Worm (Caenorhabditis elegans): ENCODE results near the gene sri-18.

Gene sri-18

DNA sequence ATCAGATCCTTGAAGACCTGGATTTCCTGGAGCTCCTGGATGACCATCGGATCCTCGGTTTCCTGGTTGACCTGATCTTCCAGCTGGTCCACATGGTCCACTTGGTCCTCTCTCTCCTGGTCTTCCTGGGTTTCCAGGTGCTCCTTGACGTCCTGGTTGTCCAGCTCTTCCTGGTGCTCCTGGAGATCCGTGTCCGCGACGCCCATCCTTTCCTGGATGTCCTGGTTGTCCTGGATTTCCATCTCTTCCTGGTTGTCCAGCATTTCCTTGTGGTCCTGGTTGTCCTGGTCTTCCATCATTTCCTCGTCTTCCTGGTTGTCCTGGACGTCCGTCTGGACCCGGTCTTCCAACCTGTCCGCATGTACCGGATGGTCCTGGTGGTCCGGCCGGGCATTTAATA is 31.5 kb upstream of the sri-18 start:
- TF ChIP-seq nhr-129 (tag; optimal IDR thresholded peaks at IDR 0.05) (no peak), ztf-11 (tag; optimal IDR thresholded peaks at IDR 0.05) (no peak), aly-2 (tag; optimal IDR thresholded peaks at IDR 0.05) (no peak), unc-62 (GFP tag; optimal IDR thresholded peaks at IDR 0.05) (no peak), ama-1 (optimal IDR thresholded peaks at IDR 0.05) (no peak), nhr-10 (tag; optimal IDR thresholded peaks at IDR 0.05) (no peak), nhr-6 (tag; optimal IDR thresholded peaks at IDR 0.05) (no peak), elt-3 (tag; optimal IDR thresholded peaks at IDR 0.05) (no peak), gmeb-1 (tag; optimal IDR thresholded peaks at IDR 0.05) (no peak), C34F6.9 (tag; optimal IDR thresholded peaks at IDR 0.05) (no peak), nhr-11 (tag; optimal IDR thresholded peaks at IDR 0.05) (no peak), lin-13 (GFP tag; optimal IDR thresholded peaks at IDR 0.05) (no peak), R02D3.7 (tag; optimal IDR thresholded peaks at IDR 0.05) (no peak), alr-1 (tag; optimal IDR thresholded peaks at IDR 0.05) (no peak), fos-1 (tag; optimal IDR thresholded peaks at IDR 0.05) (no peak)

DNA sequence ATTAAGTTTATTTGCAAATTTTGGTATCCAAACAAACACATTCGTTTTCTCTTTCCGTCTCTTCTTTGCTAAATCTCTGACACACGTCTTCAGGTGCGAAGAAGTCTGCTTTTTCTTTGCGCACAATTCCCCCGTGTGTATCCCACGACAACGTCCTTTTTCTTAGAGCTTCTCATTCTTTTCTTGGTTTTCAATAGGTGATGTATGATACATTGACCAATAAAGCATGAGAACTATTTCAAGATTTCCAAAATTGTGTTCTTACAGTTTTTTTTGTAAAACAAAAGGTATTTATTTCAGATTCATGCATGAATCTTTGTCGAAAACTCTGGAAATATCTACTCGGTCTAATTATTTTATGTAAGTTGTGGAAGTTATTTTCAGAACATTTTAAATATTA is 29.4 kb upstream of the sri-18 start, which contains the start of gene B0024.15:
Gene B0024.15 (plus strand): TSS at position 301 of the 400 bp plus-strand sequence.
- TF ChIP-seq ztf-4 (tag; optimal IDR thresholded peaks at IDR 0.05) (no peak), nhr-23 (tag; optimal IDR thresholded peaks at IDR 0.05) (no peak), nhr-11 (tag; optimal IDR thresholded peaks at IDR 0.05) (no peak), dmd-4 (tag; optimal IDR thresholded peaks at IDR 0.05) (no peak), lin-39 (tag; optimal IDR thresholded peaks at IDR 0.05) (no peak), ama-1 (optimal IDR thresholded peaks at IDR 0.05) (no peak), nhr-237 (tag; optimal IDR thresholded peaks at IDR 0.05) (no peak), nhr-10 (tag; optimal IDR thresholded peaks at IDR 0.05) (no peak), sem-4 (tag; optimal IDR thresholded peaks at IDR 0.05) (no peak), F13H6.1 (tag; optimal IDR thresholded peaks at IDR 0.05) (no peak), ztf-1 (GFP tag; conservative IDR thresholded peaks at IDR 0.05) (no peak), egl-27 (tag; optimal IDR thresholded peaks at IDR 0.05) (no peak), nhr-25 (tag; optimal IDR thresholded peaks at IDR 0.05) (no peak), ZK546.5 (tag; optimal IDR thresholded peaks at IDR 0.05) (no peak)

DNA sequence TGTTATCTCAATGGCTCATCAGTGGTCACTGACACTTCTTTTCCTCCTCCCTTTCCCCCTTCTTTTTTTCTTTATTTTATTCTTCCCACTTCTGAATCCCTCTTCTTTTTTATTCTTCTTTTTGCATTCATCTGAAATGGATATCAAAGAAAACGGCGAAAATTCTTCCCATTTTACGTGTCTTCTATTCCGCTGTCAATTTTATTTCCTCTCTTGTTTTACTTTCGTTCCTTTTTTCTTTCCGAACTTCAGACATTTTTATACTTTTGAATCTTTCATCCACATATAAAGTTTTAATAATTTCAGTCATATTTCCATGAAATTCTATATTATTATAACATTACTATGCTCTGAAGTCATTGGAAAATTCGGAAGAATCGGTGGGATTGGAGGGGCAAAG is 26.9 kb upstream of the sri-18 start, which contains the start of gene B0024.3:
Gene B0024.3 (plus strand): TSS at position 301 of the 400 bp plus-strand sequence.
- TF ChIP-seq fos-1 (tag; optimal IDR thresholded peaks at IDR 0.05) (no peak), nhr-21 (tag; optimal IDR thresholded peaks at IDR 0.05) (no peak), dmd-4 (tag; optimal IDR thresholded peaks at IDR 0.05) (no peak), ztf-1 (GFP tag; conservative IDR thresholded peaks at IDR 0.05) (no peak), mbf-1 (tag; optimal IDR thresholded peaks at IDR 0.05) (no peak), unc-62 (GFP tag; optimal IDR thresholded peaks at IDR 0.05) (no peak), nhr-11 (tag; optimal IDR thresholded peaks at IDR 0.05) (no peak), egl-27 (tag; optimal IDR thresholded peaks at IDR 0.05) (no peak), snpc-4 (tag; optimal IDR thresholded peaks at IDR 0.05) (no peak), Y55F3AM.14 (GFP tag; optimal IDR thresholded peaks at IDR 0.05) (no peak), sem-4 (tag; optimal IDR thresholded peaks at IDR 0.05) (no peak), ceh-16 (tag; optimal IDR thresholded peaks at IDR 0.05) (no peak), lin-39 (tag; optimal IDR thresholded peaks at IDR 0.05) (no peak), nhr-12 (tag; optimal IDR thresholded peaks at IDR 0.05) (no peak), nhr-6 (tag; optimal IDR thresholded peaks at IDR 0.05) (no peak), nhr-10 (tag; optimal IDR thresholded peaks at IDR 0.05) (no peak), ceh-82 (tag; optimal IDR thresholded peaks at IDR 0.05) (no peak), aly-2 (tag; optimal IDR thresholded peaks at IDR 0.05) (no peak)

DNA sequence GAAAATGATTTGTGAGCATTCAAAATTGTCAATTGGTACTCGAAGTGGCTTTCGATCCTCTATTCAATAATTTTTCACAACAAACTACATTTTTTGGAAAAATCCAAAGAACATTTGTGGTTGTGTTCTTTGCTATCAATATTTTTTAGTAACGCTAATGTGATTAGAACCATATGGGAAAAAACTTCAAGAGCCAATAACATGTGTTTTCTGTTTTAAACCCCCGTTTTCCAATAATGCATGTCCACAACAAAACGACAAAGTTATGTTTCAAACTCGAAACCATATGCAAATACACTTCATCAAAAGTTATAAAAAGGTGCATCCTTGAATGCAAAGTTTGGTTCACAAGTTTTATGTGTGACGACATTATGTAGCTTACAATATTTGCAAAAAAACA is 25.5 kb upstream of the sri-18 start:
- no peak for TF ChIP-seq sma-3 (GFP tag; optimal IDR thresholded peaks at IDR 0.05)
- no peak for TF ChIP-seq lin-39 (tag; optimal IDR thresholded peaks at IDR 0.05)
- no peak for TF ChIP-seq ceh-82 (tag; optimal IDR thresholded peaks at IDR 0.05)
- no peak for TF ChIP-seq zag-1 (tag; optimal IDR thresholded peaks at IDR 0.05)
- TF ChIP-seq nhr-237 (tag; optimal IDR thresholded peaks at IDR 0.05), result no peak
- TF ChIP-seq nhr-12 (tag; optimal IDR thresholded peaks at IDR 0.05), result no peak
- no peak for TF ChIP-seq ZK546.5 (tag; optimal IDR thresholded peaks at IDR 0.05)
- TF ChIP-seq sma-9 (GFP tag; optimal IDR thresholded peaks at IDR 0.05), result no peak
- TF ChIP-seq sma-9 (tag; optimal IDR thresholded peaks at IDR 0.05), result no peak
- no peak for TF ChIP-seq Y55F3AM.14 (GFP tag; optimal IDR thresholded peaks at IDR 0.05)
- no peak for TF ChIP-seq peb-1 (tag; optimal IDR thresholded peaks at IDR 0.05)
- TF ChIP-seq F13H6.1 (tag; optimal IDR thresholded peaks at IDR 0.05), result no peak
